Worm (Caenorhabditis elegans): ENCODE measurements around the gene Y7A5A.10.

Y7A5A.10 gene

ce11 chrX:15747814-15748213, 47.1 kb downstream of the Y7A5A.10 start:
- TF ChIP-seq cog-1 (tag; optimal IDR thresholded peaks at IDR 0.05): no peak
- 0 out of 2 replicates have a peak, but pooled peaks have one; percentile 17 for TF ChIP-seq tab-1 (GFP tag; IDR thresholded peaks at IDR 0.05)
- 0 out of 2 replicates have a peak, but pooled peaks have one; percentile 13 for TF ChIP-seq flt-1 (GFP tag; IDR thresholded peaks at IDR 0.05)
- TF ChIP-seq T22C8.4 (GFP tag; IDR thresholded peaks at IDR 0.05): 0 out of 2 replicates have a peak, but pooled peaks have one; percentile 5
- no peak for TF ChIP-seq med-1 (GFP tag; optimal IDR thresholded peaks at IDR 0.05; ENCODE audit: insufficient read depth)

DNA sequence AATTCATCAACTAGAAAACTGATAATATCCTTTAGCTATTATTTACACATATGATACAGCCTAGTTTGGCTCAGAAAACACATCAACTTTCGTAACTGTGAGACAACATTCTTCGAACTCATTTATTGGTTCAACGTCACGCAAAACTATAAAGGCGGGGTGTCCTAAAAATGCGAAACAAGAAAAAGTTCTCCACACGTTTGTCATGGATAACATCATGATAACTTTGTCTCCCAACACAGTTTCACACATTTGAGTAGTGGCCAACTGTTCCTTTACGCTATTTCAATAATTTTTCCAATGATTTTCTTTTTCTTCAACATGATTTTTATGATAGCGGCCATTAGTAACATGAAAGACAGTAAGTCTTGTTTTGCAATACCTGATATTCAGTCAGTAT, 48.2 kb downstream of the Y7A5A.10 start, which contains the start of gene srxa-9:
Gene srxa-9, plus strand, starts transcription at position 301 of the 400 bp plus-strand sequence.
- no peak for TF ChIP-seq ztf-23 (GFP tag; IDR thresholded peaks at IDR 0.05)
- no peak for TF ChIP-seq ztf-29 (GFP tag; IDR thresholded peaks at IDR 0.05)
- TF ChIP-seq flt-1 (GFP tag; IDR thresholded peaks at IDR 0.05): no peak
- TF ChIP-seq ref-1 (GFP tag; conservative IDR thresholded peaks at IDR 0.05): no peak
- no peak for TF ChIP-seq cog-1 (tag; optimal IDR thresholded peaks at IDR 0.05)
- no peak for TF ChIP-seq klf-2 (GFP tag; conservative IDR thresholded peaks at IDR 0.05)
- TF ChIP-seq T22C8.4 (GFP tag; IDR thresholded peaks at IDR 0.05): no peak
- TF ChIP-seq tab-1 (GFP tag; IDR thresholded peaks at IDR 0.05): no peak
- no peak for TF ChIP-seq med-1 (GFP tag; optimal IDR thresholded peaks at IDR 0.05; ENCODE audit: insufficient read depth)
